Fruit fly (Drosophila melanogaster): Measurements from ENCODE around the gene CG9782.
A peak's percentile ranks its signal among the peaks of the same experiment; 100 is the strongest.

Gene CG9782

DNA sequence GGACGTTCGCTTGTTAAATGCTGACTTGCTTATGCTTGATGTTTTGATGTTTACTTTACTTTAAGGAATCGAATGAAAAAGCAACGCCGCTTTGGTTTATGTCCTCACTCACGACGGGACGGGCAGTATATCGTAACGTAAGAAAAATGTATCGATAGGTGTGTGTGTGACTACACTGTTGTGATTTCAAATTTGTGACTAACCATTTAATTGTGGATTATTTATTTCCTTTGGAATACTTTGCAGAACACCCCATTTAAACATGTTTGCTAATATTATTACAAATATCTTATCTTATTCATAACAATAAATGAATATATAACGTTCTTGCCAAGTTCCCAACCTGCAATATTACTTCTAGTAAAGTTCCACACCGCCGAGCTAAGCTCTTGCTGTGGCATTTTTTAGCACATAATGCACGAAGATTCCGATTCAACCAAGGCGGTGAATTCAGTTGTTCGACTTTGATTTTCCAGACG lies 33.6 kb upstream of the CG9782 start, which contains the start of the genes Nemp and r:
TSS of gene Nemp (minus strand) at position 85 of the 479 bp plus-strand sequence.
TSS of gene r (plus strand) at position 429 of the 479 bp plus-strand sequence.
- TF ChIP-seq CG4496 (GFP tag; IDR thresholded peaks at IDR 0.05) (no peak), CG17806 (tag; optimal IDR thresholded peaks at IDR 0.05) (no peak), CG34367 (tag; optimal IDR thresholded peaks at IDR 0.05) (no peak)

- TF ChIP-seq CG8159 (tag; optimal IDR thresholded peaks at IDR 0.05) = no peak
- no peak for TF ChIP-seq CG8301 (tag; optimal IDR thresholded peaks at IDR 0.05)
- TF ChIP-seq rn (GFP tag; IDR thresholded peaks at IDR 0.05) = no peak
- TF ChIP-seq Ets98B (GFP tag; IDR thresholded peaks at IDR 0.05) = no peak
- no peak for TF ChIP-seq gl (tag; optimal IDR thresholded peaks at IDR 0.05)
- TF ChIP-seq Pif1B (GFP tag; optimal IDR thresholded peaks at IDR 0.05) = no peak
- TF ChIP-seq CG10348 (GFP tag; IDR thresholded peaks at IDR 0.05) = no peak
- TF ChIP-seq Pif1A (GFP tag; optimal IDR thresholded peaks at IDR 0.05) = no peak
Observed at dm6 chrX:16651625-16652024, 30.2 kb upstream of the CG9782 start.

DNA sequence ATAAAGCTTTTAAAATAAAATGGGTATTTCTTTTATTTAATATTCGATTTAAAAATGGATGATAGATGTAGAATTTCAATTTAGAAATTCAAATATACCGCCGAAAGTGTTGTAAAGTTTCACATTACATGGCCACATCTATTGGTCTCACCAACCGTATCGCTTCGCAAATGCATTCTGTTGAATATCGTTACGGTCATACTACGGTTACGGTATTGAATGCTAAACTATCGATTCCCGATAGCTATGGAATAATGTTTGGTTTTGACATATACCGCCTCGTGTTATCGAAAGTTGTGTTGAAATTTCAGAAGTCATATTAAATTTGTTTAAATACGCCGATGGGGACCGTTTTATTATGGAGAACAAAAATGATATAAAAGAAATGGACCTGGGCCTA lies 29.7 kb upstream of the CG9782 start, which contains the start of the genes CG32573 and CG42512:
TSS of gene CG32573 (plus strand) at position 279 of the 400 bp plus-strand sequence.
TSS of gene CG42512 (plus strand) at position 279 of the 400 bp plus-strand sequence.
- TF ChIP-seq Ets98B (GFP tag; IDR thresholded peaks at IDR 0.05) (no peak), CG14655 (GFP tag; optimal IDR thresholded peaks at IDR 0.05) (no peak), D1 (tag; optimal IDR thresholded peaks at IDR 0.05) (no peak), Pif1A (GFP tag; optimal IDR thresholded peaks at IDR 0.05) (no peak), EcR (GFP tag; optimal IDR thresholded peaks at IDR 0.05) (no peak), CG12605 (GFP tag; IDR thresholded peaks at IDR 0.05) (no peak), CG9948 (tag; optimal IDR thresholded peaks at IDR 0.05) (no peak), gl (tag; optimal IDR thresholded peaks at IDR 0.05) (no peak), CG17806 (tag; optimal IDR thresholded peaks at IDR 0.05) (no peak)

DNA sequence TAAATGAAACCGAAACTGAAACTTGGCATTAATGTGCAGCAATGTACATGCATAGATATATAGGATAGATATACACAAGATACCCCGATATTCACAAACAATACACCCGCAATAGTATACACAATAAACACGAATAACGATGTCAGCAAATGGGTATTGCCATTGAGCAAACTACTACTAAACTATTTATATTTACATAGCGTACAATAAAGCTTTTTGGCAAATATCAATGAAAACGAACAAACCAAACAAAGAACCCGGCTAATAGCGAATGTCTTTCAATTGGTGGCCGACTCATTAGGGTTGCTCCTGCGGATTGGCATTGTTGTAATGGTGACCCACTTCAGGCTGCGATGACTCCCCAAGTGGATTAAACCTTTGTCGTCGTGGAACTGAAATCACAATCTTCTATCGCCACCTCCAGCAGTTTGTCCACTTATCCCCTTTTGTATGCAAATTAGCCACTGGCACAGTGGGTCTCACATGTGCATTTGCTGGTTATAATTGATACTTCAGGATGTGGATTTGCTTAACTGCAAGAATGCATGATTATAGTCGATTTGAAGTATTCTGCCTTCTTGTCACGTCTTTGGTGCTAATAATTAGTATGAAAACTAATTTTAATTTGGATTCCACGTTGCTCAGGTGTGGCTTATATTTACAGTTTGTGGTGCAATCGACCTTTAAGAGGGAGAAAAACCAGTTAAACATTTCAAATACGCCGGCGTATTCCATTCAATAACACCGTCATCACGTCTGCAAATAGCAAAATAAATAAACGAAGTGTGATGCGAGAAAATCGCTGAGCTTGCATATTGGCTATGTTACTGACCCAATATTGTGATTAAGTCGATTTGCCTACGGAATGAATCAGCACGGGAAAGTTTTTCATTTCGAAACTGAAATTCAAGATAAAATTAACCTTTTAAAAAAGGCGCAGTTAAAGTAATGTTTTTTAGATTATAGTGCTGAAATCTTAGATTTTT lies 29.0 kb upstream of the CG9782 start:
- TF ChIP-seq CG34367 (tag; optimal IDR thresholded peaks at IDR 0.05) = no peak
- peak; percentile 60 for TF ChIP-seq Pif1B (GFP tag; optimal IDR thresholded peaks at IDR 0.05)
- TF ChIP-seq EcR (GFP tag; optimal IDR thresholded peaks at IDR 0.05) = no peak
- no peak for TF ChIP-seq CG8301 (tag; optimal IDR thresholded peaks at IDR 0.05)
- peak; percentile 81 for TF ChIP-seq Ets98B (GFP tag; IDR thresholded peaks at IDR 0.05)
- TF ChIP-seq gl (tag; optimal IDR thresholded peaks at IDR 0.05) = no peak
- TF ChIP-seq CG13204 (GFP tag; optimal IDR thresholded peaks at IDR 0.05) = no peak
- TF ChIP-seq CG17806 (tag; optimal IDR thresholded peaks at IDR 0.05) = no peak
- no peak for TF ChIP-seq CG8159 (tag; optimal IDR thresholded peaks at IDR 0.05)
- peak; percentile 58 for TF ChIP-seq Snoo (tag; optimal IDR thresholded peaks at IDR 0.05)
- TF ChIP-seq CG14655 (GFP tag; optimal IDR thresholded peaks at IDR 0.05) = no peak
- no peak for TF ChIP-seq rn (GFP tag; IDR thresholded peaks at IDR 0.05)
- TF ChIP-seq D1 (tag; optimal IDR thresholded peaks at IDR 0.05) = no peak
- no peak for TF ChIP-seq CG9948 (tag; optimal IDR thresholded peaks at IDR 0.05)
- TF ChIP-seq CG4496 (GFP tag; IDR thresholded peaks at IDR 0.05) = peak; percentile 61; the same call in 2 of the 3 replicates
- no peak for TF ChIP-seq CG12605 (GFP tag; IDR thresholded peaks at IDR 0.05)
- TF ChIP-seq CG10348 (GFP tag; IDR thresholded peaks at IDR 0.05) = no peak
- peak; percentile 74 for TF ChIP-seq Pif1A (GFP tag; optimal IDR thresholded peaks at IDR 0.05)
- TF ChIP-seq CG15710 (tag; optimal IDR thresholded peaks at IDR 0.05) = no peak
- 0 out of 2 replicates have a peak, but pooled peaks have one; percentile 7 for TF ChIP-seq CG32121 (GFP tag; IDR thresholded peaks at IDR 0.05)
- TF ChIP-seq fd96Ca (GFP tag; IDR thresholded peaks at IDR 0.05) = peak; percentile 82

DNA sequence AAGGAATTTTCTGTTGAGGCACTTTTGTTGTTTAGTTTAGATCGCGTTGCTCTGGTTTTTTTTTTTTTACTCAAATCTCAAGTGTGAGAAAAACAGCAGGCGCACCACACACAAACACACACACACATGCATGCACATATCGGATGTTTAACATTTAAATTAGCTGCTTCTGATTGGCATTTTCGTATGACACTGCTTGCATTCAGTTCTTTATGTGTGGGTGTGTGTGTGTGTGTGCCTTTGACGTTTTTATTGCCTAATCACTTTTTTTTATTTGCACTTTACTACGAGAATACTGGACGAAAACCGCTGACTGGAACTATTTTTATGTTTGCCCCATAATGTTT lies 27.0 kb upstream of the CG9782 start:
- no peak for TF ChIP-seq CG14655 (GFP tag; optimal IDR thresholded peaks at IDR 0.05)
- no peak for TF ChIP-seq CG13204 (GFP tag; optimal IDR thresholded peaks at IDR 0.05)
- no peak for TF ChIP-seq Ets98B (GFP tag; IDR thresholded peaks at IDR 0.05)
- no peak for TF ChIP-seq CG8159 (tag; optimal IDR thresholded peaks at IDR 0.05)
- no peak for TF ChIP-seq EcR (GFP tag; optimal IDR thresholded peaks at IDR 0.05)
- no peak for TF ChIP-seq CG15710 (tag; optimal IDR thresholded peaks at IDR 0.05)
- 0 out of 2 replicates have a peak, but pooled peaks have one; percentile 14 for TF ChIP-seq CG32121 (GFP tag; IDR thresholded peaks at IDR 0.05)
- no peak for TF ChIP-seq Pif1A (GFP tag; optimal IDR thresholded peaks at IDR 0.05)

DNA sequence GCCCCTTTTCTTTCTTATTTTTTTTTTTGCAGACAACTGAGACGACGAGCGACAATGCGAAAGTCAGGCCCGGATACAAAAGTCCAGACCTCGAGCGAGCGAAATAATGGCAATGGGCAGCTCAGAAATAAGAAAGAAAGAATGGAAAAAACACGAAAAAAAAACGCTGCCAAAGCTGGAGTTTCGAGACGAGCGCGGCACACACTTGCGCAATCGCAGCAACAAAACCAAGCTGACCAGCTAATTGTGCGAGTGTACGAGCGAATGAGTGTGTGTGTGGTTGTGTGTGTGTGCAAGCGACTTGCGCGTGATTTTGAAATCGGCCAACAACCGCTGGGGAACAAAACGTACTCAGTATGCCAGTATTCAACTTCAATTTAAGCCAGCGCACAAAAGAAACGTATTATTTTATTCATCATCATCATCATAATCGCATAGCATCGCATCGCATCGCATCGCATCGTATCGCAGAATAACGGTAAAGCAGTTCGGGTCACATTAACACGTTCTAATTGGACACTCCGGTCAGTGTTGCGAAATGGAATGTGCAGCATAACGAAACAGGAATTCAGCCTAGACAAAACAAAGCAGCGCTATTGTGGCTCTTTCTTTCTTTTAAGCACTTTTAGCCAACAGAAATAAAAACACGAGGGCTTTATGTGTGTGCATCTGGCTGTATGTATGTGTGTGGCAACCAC lies 26.5 kb upstream of the CG9782 start:
- TF ChIP-seq CG4496 (GFP tag; IDR thresholded peaks at IDR 0.05) (no peak), CG8301 (tag; optimal IDR thresholded peaks at IDR 0.05) (no peak), EcR (GFP tag; optimal IDR thresholded peaks at IDR 0.05) (peak; percentile 72), CG9948 (tag; optimal IDR thresholded peaks at IDR 0.05) (no peak), CG15710 (tag; optimal IDR thresholded peaks at IDR 0.05) (no peak), Pif1A (GFP tag; optimal IDR thresholded peaks at IDR 0.05) (no peak), Pif1B (GFP tag; optimal IDR thresholded peaks at IDR 0.05) (peak; percentile 26), fd96Ca (GFP tag; IDR thresholded peaks at IDR 0.05) (no peak), CG17806 (tag; optimal IDR thresholded peaks at IDR 0.05) (no peak), gl (tag; optimal IDR thresholded peaks at IDR 0.05) (peak; percentile 7), Ets98B (GFP tag; IDR thresholded peaks at IDR 0.05) (peak; percentile 9; the same call in 1 of the 2 replicates), Snoo (tag; optimal IDR thresholded peaks at IDR 0.05) (no peak), CG32121 (GFP tag; IDR thresholded peaks at IDR 0.05) (no peak), CG14655 (GFP tag; optimal IDR thresholded peaks at IDR 0.05) (no peak), CG12605 (GFP tag; IDR thresholded peaks at IDR 0.05) (peak; percentile 17; the same call in 1 of the 2 replicates), rn (GFP tag; IDR thresholded peaks at IDR 0.05) (no peak), CG10348 (GFP tag; IDR thresholded peaks at IDR 0.05) (no peak), CG13204 (GFP tag; optimal IDR thresholded peaks at IDR 0.05) (peak; percentile 61), D1 (tag; optimal IDR thresholded peaks at IDR 0.05) (no peak)
